Worm (Caenorhabditis elegans): ENCODE data around the gene cpin-1.

ce11 chrIV:9438753-9439152 lies 11.7 kb upstream of the cpin-1 start:
- TF ChIP-seq Y55F3AM.14 (GFP tag; optimal IDR thresholded peaks at IDR 0.05) (no peak), alr-1 (tag; optimal IDR thresholded peaks at IDR 0.05) (no peak), R02D3.7 (tag; optimal IDR thresholded peaks at IDR 0.05) (no peak), nhr-11 (tag; optimal IDR thresholded peaks at IDR 0.05) (no peak), aly-2 (tag; optimal IDR thresholded peaks at IDR 0.05) (no peak), ztf-11 (tag; optimal IDR thresholded peaks at IDR 0.05) (no peak), blmp-1 (tag; optimal IDR thresholded peaks at IDR 0.05; ENCODE audit: insufficient read depth) (no peak), unc-62 (GFP tag; optimal IDR thresholded peaks at IDR 0.05) (no peak), ztf-4 (tag; optimal IDR thresholded peaks at IDR 0.05) (peak; percentile 19), fos-1 (tag; optimal IDR thresholded peaks at IDR 0.05) (peak; percentile 10), zag-1 (tag; optimal IDR thresholded peaks at IDR 0.05) (no peak), elt-1 (tag; optimal IDR thresholded peaks at IDR 0.05) (no peak), lin-11 (tag; optimal IDR thresholded peaks at IDR 0.05) (no peak), ama-1 (optimal IDR thresholded peaks at IDR 0.05) (peak; percentile 85)
